Fruit fly (Drosophila melanogaster) whole organism, embryonic: ENCODE data around the gene Alh.

ENCODE experiments used
- Ada2b ChIP-seq: fragments of 200-800 bp; sonication (Bioruptor generic); IDR thresholded peaks from 2 replicates; pipeline ENCODE4 v1.3.6; 2022; ENCODE audit warnings: missing biosample characterization, missing genetic modification characterization
- Asciz ChIP-seq: fragments of 200-800 bp; sonication (Bioruptor generic); optimal IDR thresholded peaks from 2 replicates; lab custom pipeline; 2017; ENCODE audit warnings: missing biosample characterization, mild to moderate bottlenecking, missing genetic modification characterization, missing genetic modification reagents
- Bdp1 ChIP-seq: fragments of 200-800 bp; sonication (Bioruptor generic); optimal IDR thresholded peaks from 3 replicates; lab custom pipeline; 2016; ENCODE audit warnings: missing biosample characterization, missing genetic modification characterization
- CG10267 ChIP-seq: fragments of 200-800 bp; sonication (Bioruptor generic); optimal IDR thresholded peaks from 2 replicates; lab custom pipeline; 2018; ENCODE audit warnings: missing biosample characterization, mild to moderate bottlenecking, missing genetic modification characterization, moderate library complexity
- CG11504 ChIP-seq: fragments of 200-800 bp; sonication (Bioruptor generic); optimal IDR thresholded peaks from 3 replicates; lab custom pipeline; 2019; ENCODE audit warnings: missing biosample characterization, mild to moderate bottlenecking, missing genetic modification characterization, moderate library complexity
- CG11723 ChIP-seq: fragments of 200-800 bp; sonication (Bioruptor generic); optimal IDR thresholded peaks from 2 replicates; lab custom pipeline; 2017; ENCODE audit warnings: missing biosample characterization, mild to moderate bottlenecking, missing genetic modification characterization
- CG12219 ChIP-seq: fragments of 200-800 bp; sonication (Bioruptor generic); optimal IDR thresholded peaks from 3 replicates; lab custom pipeline; 2018; ENCODE audit warnings: missing biosample characterization, mild to moderate bottlenecking, missing genetic modification characterization
- CG12236 ChIP-seq: fragments of 200-800 bp; sonication (Bioruptor generic); optimal IDR thresholded peaks from 2 replicates; lab custom pipeline; 2016; ENCODE audit warnings: missing biosample characterization, missing genetic modification characterization
- CG12942 ChIP-seq: fragments of 200-800 bp; sonication (Bioruptor generic); optimal IDR thresholded peaks from 3 replicates; lab custom pipeline; 2016; ENCODE audit warnings: missing biosample characterization, missing genetic modification characterization
- CG14965 ChIP-seq: fragments of 200-800 bp; sonication (Bioruptor generic); optimal IDR thresholded peaks from 2 replicates; lab custom pipeline; 2016; ENCODE audit warnings: missing biosample characterization, missing genetic modification characterization, borderline replicate concordance
- CG1647 ChIP-seq: fragments of 200-800 bp; sonication (Bioruptor generic); optimal IDR thresholded peaks from 3 replicates; lab custom pipeline; 2016; ENCODE audit warnings: missing biosample characterization, missing genetic modification characterization
- CG17385 ChIP-seq: fragments of 200-800 bp; sonication (Bioruptor generic); optimal IDR thresholded peaks from 3 replicates; lab custom pipeline; 2018; ENCODE audit warnings: missing biosample characterization, mild to moderate bottlenecking, missing genetic modification characterization
- CG17829 ChIP-seq: fragments of 200-800 bp; optimal IDR thresholded peaks from 2 replicates; lab custom pipeline; 2019; ENCODE audit warnings: missing biosample characterization, mild to moderate bottlenecking, missing genetic modification characterization, moderate library complexity
- CG30403 ChIP-seq: fragments of 200-800 bp; sonication (Bioruptor generic); optimal IDR thresholded peaks from 3 replicates; lab custom pipeline; 2016; ENCODE audit warnings: missing biosample characterization, missing genetic modification characterization
- CG4360 ChIP-seq: fragments of 200-800 bp; sonication (Bioruptor generic); IDR thresholded peaks from 2 replicates; pipeline ENCODE4 v1.3.6; 2022; ENCODE audit warnings: missing biosample characterization, missing genetic modification characterization
- CG6175 ChIP-seq: fragments of 200-800 bp; sonication (Bioruptor generic); IDR thresholded peaks from 3 replicates; pipeline ENCODE4 v1.3.6; 2022; ENCODE audit warnings: missing biosample characterization, missing genetic modification characterization
- CG7372 ChIP-seq: fragments of 200-800 bp; sonication (Bioruptor generic); IDR thresholded peaks from 2 replicates; pipeline ENCODE4 v1.3.6; 2022; ENCODE audit warnings: missing biosample characterization, missing genetic modification characterization
- CG7963 ChIP-seq: fragments of 200-800 bp; sonication (Bioruptor generic); IDR thresholded peaks from 3 replicates; pipeline ENCODE4 v1.3.6; 2022; ENCODE audit warnings: missing biosample characterization, missing genetic modification characterization; ENCODE audit not compliant: partially characterized antibody
- CG9437 ChIP-seq: fragments of 200-800 bp; sonication (Bioruptor generic); optimal IDR thresholded peaks from 2 replicates; lab custom pipeline; 2018; ENCODE audit warnings: missing biosample characterization, mild to moderate bottlenecking, missing genetic modification characterization
- CG9876 ChIP-seq: fragments of 200-800 bp; sonication (Bioruptor generic); optimal IDR thresholded peaks from 2 replicates; lab custom pipeline; 2016; ENCODE audit warnings: missing biosample characterization, missing genetic modification characterization
- Fer1 ChIP-seq: fragments of 200-800 bp; sonication (Bioruptor generic); optimal IDR thresholded peaks from 2 replicates; lab custom pipeline; 2017; ENCODE audit warnings: missing biosample characterization, mild to moderate bottlenecking, missing genetic modification characterization
- Fer3 ChIP-seq: fragments of 200-800 bp; sonication (Bioruptor generic); optimal IDR thresholded peaks from 2 replicates; lab custom pipeline; 2018; ENCODE audit warnings: missing biosample characterization, mild to moderate bottlenecking, missing genetic modification characterization, moderate library complexity
- HLH3B ChIP-seq: fragments of 200-800 bp; sonication (Bioruptor generic); IDR thresholded peaks from 2 replicates; pipeline ENCODE4 v1.3.6; 2022; ENCODE audit warnings: missing biosample characterization, missing genetic modification characterization
- HLHmδ ChIP-seq: fragments of 200-800 bp; sonication (Bioruptor generic); optimal IDR thresholded peaks from 2 replicates; lab custom pipeline; 2018; ENCODE audit warnings: missing biosample characterization, mild to moderate bottlenecking, missing genetic modification characterization, moderate library complexity
- HmgD ChIP-seq: fragments of 200-800 bp; sonication (Bioruptor generic); optimal IDR thresholded peaks from 3 replicates; lab custom pipeline; 2016; ENCODE audit warnings: missing biosample characterization, missing genetic modification characterization
- HmgZ ChIP-seq: fragments of 200-800 bp; sonication (Bioruptor generic); optimal IDR thresholded peaks from 2 replicates; lab custom pipeline; 2018; ENCODE audit warnings: missing biosample characterization, mild to moderate bottlenecking, missing genetic modification characterization
- Hmx ChIP-seq: fragments of 200-800 bp; sonication (Bioruptor generic); optimal IDR thresholded peaks from 2 replicates; lab custom pipeline; 2016; ENCODE audit warnings: missing biosample characterization, missing genetic modification characterization
- Mes4 ChIP-seq: fragments of 200-800 bp; sonication (Bioruptor generic); optimal IDR thresholded peaks from 2 replicates; lab custom pipeline; 2016; ENCODE audit warnings: missing biosample characterization, missing genetic modification characterization
- Oli ChIP-seq: fragments of 200-800 bp; sonication (Bioruptor generic); optimal IDR thresholded peaks from 2 replicates; lab custom pipeline; 2018; ENCODE audit warnings: missing biosample characterization, mild to moderate bottlenecking, missing genetic modification characterization, moderate library complexity
- Ssrp ChIP-seq: fragments of 200-800 bp; sonication (Bioruptor generic); optimal IDR thresholded peaks from 2 replicates; lab custom pipeline; 2018; ENCODE audit warnings: missing biosample characterization, mild to moderate bottlenecking, missing genetic modification characterization, moderate library complexity
- Tbp ChIP-seq: fragments of >200 bp; optimal IDR thresholded peaks from 2 replicates; lab custom pipeline; 2018; ENCODE audit warnings: missing biosample characterization, missing genetic modification characterization
- chn ChIP-seq: fragments of 200-800 bp; sonication (Bioruptor generic); optimal IDR thresholded peaks from 2 replicates; lab custom pipeline; 2016; ENCODE audit warnings: missing biosample characterization, missing genetic modification characterization
- croc ChIP-seq: fragments of 200-800 bp; sonication (Bioruptor generic); conservative IDR thresholded peaks from 3 replicates; pipeline ENCODE4 v1.3.6; 2022; ENCODE audit warnings: missing biosample characterization, missing genetic modification characterization
- danr ChIP-seq: fragments of 200-800 bp; sonication (Bioruptor generic); IDR thresholded peaks from 2 replicates; pipeline ENCODE4 v1.3.6; 2022; ENCODE audit warnings: missing biosample characterization, missing genetic modification characterization
- dmrt11E ChIP-seq: fragments of 200-800 bp; sonication (Bioruptor generic); optimal IDR thresholded peaks from 3 replicates; lab custom pipeline; 2018; ENCODE audit warnings: missing biosample characterization, mild to moderate bottlenecking, missing genetic modification characterization, moderate library complexity
- en ChIP-seq: fragments of 200-800 bp; sonication (Bioruptor generic); optimal IDR thresholded peaks from 2 replicates; lab custom pipeline; 2016; ENCODE audit warnings: missing biosample characterization, missing genetic modification characterization
- fu2 ChIP-seq: fragments of 200-800 bp; sonication (Bioruptor generic); optimal IDR thresholded peaks from 2 replicates; lab custom pipeline; 2016; ENCODE audit warnings: missing biosample characterization, missing genetic modification characterization
- insv ChIP-seq, 2 experiments: fragments of 200-800 bp; sonication (Bioruptor generic); optimal IDR thresholded peaks; 3 replicates each; lab custom pipeline; 2016 to 2018; ENCODE audit warnings: missing biosample characterization in 2 of 2, missing genetic modification characterization in 2 of 2
- ken ChIP-seq: fragments of 200-800 bp; sonication (Bioruptor generic); IDR thresholded peaks from 3 replicates; pipeline ENCODE4 v1.3.6; 2022; ENCODE audit warnings: missing biosample characterization, missing genetic modification characterization
- klu ChIP-seq: fragments of 200-800 bp; sonication (Bioruptor generic); IDR thresholded peaks from 2 replicates; pipeline ENCODE4 v1.3.6; 2022; ENCODE audit warnings: missing biosample characterization, missing genetic modification characterization
- lilli ChIP-seq: fragments of 200-800 bp; sonication (Bioruptor generic); optimal IDR thresholded peaks from 3 replicates; lab custom pipeline; 2016; ENCODE audit warnings: missing biosample characterization, missing genetic modification characterization
- lola ChIP-seq, 3 experiments: fragments of >200 bp in 2 of 3; fragments of 200-800 bp in 1 of 3; sonication (Bioruptor generic) in 1 of 3; optimal IDR thresholded peaks; 2 replicates each; lab custom pipeline; 2017 to 2019; ENCODE audit warnings: missing biosample characterization in 3 of 3, missing genetic modification characterization in 3 of 3, mild to moderate bottlenecking in 1 of 3, moderate library complexity in 1 of 3
- maf-S ChIP-seq: fragments of 200-800 bp; sonication (Bioruptor generic); optimal IDR thresholded peaks from 2 replicates; lab custom pipeline; 2016; ENCODE audit warnings: missing biosample characterization, missing genetic modification characterization
- nom ChIP-seq: fragments of 200-800 bp; sonication (Bioruptor generic); optimal IDR thresholded peaks from 2 replicates; lab custom pipeline; 2017; ENCODE audit warnings: missing biosample characterization, missing genetic modification characterization, mild to moderate bottlenecking, moderate library complexity, missing genetic modification reagents
- org-1 ChIP-seq: fragments of 200-800 bp; sonication (Bioruptor generic); optimal IDR thresholded peaks from 2 replicates; lab custom pipeline; 2017; ENCODE audit warnings: missing biosample characterization, missing genetic modification characterization
- sim ChIP-seq: fragments of 200-800 bp; sonication (Bioruptor generic); IDR thresholded peaks from 2 replicates; pipeline ENCODE4 v1.3.6; 2022; ENCODE audit warnings: missing biosample characterization, missing genetic modification characterization
- ttk ChIP-seq: fragments of 200-800 bp; sonication (Bioruptor generic); IDR thresholded peaks from 2 replicates; pipeline ENCODE4 v2.1.2; 2022; ENCODE audit warnings: missing biosample characterization, missing genetic modification characterization
- zen2 ChIP-seq: fragments of 200-800 bp; sonication (Bioruptor generic); IDR thresholded peaks from 3 replicates; pipeline ENCODE4 v1.3.6; 2022; ENCODE audit warnings: missing biosample characterization, missing genetic modification characterization; ENCODE audit not compliant: partially characterized antibody

Alh gene

DNA sequence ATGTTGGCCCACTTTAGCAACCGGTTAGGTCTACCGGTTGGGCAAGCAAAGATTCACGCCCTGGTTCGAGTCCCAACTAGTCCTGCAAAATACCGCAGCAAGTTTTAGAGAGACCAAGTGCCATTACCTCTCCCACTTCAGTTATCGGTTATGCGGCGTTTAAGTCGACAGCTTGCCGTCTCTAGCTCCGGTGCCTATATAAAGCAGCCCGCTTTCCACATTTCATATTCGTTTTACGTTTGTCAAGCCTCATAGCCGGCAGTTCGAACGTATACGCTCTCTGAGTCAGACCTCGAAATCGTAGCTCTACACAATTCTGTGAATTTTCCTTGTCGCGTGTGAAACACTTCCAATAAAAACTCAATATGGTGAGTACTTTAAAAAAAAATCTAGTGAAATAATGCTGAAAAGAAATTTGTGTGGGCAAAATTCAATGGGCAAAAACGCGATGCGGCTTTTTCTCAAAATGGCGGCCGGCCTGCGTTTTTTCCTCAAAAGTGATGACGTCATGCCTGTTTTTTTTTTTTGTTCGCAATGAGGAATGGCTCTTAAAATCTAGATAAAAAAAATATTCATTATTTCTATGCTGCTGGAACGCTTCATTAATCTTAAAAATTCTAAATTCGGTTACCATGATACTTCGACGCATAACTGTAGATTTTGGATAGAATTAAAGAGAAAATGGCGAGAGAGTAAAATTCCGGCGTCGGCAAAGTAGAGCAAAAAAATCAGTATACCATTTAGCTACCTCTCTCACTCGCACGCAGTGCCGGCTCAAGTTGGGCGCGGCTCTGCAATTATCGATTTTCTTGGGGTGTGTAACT lies 37.4 kb downstream of the Alh start, which contains the start of gene alphaTub84B (continued):
- peak; percentile 72 for TF ChIP-seq CG9876 (GFP tag; lab: Kevin White, UChicago)
- peak; percentile 82 for TF ChIP-seq Fer1 (GFP tag; lab: Kevin White, UChicago)
- TF ChIP-seq ttk, result peak; percentile 13; the same call in 1 of the 2 replicates
- no peak for TF ChIP-seq CG12236 (GFP tag; lab: Kevin White, UChicago)
- peak; percentile 72 for TF ChIP-seq HmgD (GFP tag; lab: Kevin White, UChicago)
- no peak for TF ChIP-seq org-1 (GFP tag; lab: Kevin White, UChicago)
- peak; percentile 47; the same call in 1 of the 2 replicates for TF ChIP-seq HLH3B (GFP tag; lab: Robert Waterston, UW)
- no peak for TF ChIP-seq Ada2b
- TF ChIP-seq Fer3 (tag; lab: Kevin White, UChicago), result peak; percentile 57
- peak; percentile 48 for TF ChIP-seq CG11504
- no peak for TF ChIP-seq croc
- TF ChIP-seq CG4360 (GFP tag; lab: Robert Waterston, UW), result peak; percentile 42; the same call in 1 of the 2 replicates
- TF ChIP-seq lilli (GFP tag; lab: Kevin White, UChicago), result peak; percentile 95
- peak; percentile 77 for TF ChIP-seq CG17385
- no peak for TF ChIP-seq Hmx
- TF ChIP-seq CG14965 (GFP tag; lab: Kevin White, UChicago), result peak; percentile 50
- TF ChIP-seq CG6175 (GFP tag; lab: Robert Waterston, UW), result 0 out of 3 replicates have a peak, but pooled peaks have one; percentile 67
- TF ChIP-seq insv (GFP tag; optimal IDR thresholded peaks at IDR 0.05; lab: Kevin White, UChicago), result peak in 1 of 2 experiments; percentile 44
- peak; percentile 55 for TF ChIP-seq CG12942 (GFP tag; lab: Kevin White, UChicago)
- TF ChIP-seq HLHmδ (GFP tag; lab: Kevin White, UChicago), result peak; percentile 95
- TF ChIP-seq CG30403 (GFP tag; lab: Kevin White, UChicago), result no peak
- peak; percentile 89 for TF ChIP-seq nom
- TF ChIP-seq Mes4, result peak; percentile 55
- TF ChIP-seq Oli, result peak; percentile 20
- no peak for TF ChIP-seq CG9437 (GFP tag; lab: Kevin White, UChicago)
- TF ChIP-seq fu2 (GFP tag; lab: Kevin White, UChicago), result peak; percentile 41
- peak; percentile 71 for TF ChIP-seq HmgZ (tag; lab: Kevin White, UChicago)
- peak; percentile 24 for TF ChIP-seq Ssrp (tag; lab: Kevin White, UChicago)
- peak; percentile 63 for TF ChIP-seq Tbp (GFP tag; lab: Kevin White, UChicago)
- peak; percentile 79 for TF ChIP-seq CG1647
- peak; percentile 39; the same call in 1 of the 2 replicates for TF ChIP-seq sim
- peak; percentile 66 for TF ChIP-seq CG17829 (tag; lab: Kevin White, UChicago)
- TF ChIP-seq Bdp1, result peak; percentile 61
- TF ChIP-seq maf-S (GFP tag; lab: Kevin White, UChicago), result peak; percentile 62
- 0 out of 3 replicates have a peak, but pooled peaks have one; percentile 20 for TF ChIP-seq CG7963 (GFP tag; lab: Robert Waterston, UW)
- peak; percentile 69 for TF ChIP-seq CG11723 (GFP tag; lab: Kevin White, UChicago)
- TF ChIP-seq danr, result no peak
- TF ChIP-seq klu (GFP tag; lab: Robert Waterston, UW), result no peak
- TF ChIP-seq CG7372 (GFP tag; lab: Robert Waterston, UW), result no peak
- peak; percentile 16 for TF ChIP-seq dmrt11E (tag; lab: Kevin White, UChicago)
- TF ChIP-seq CG12219 (GFP tag; lab: Kevin White, UChicago), result peak; percentile 42
- peak; percentile 40; the same call in 1 of the 3 replicates for TF ChIP-seq zen2
- TF ChIP-seq lola (GFP tag; optimal IDR thresholded peaks at IDR 0.05; lab: Kevin White, UChicago), result no peak
- peak; percentile 67 for TF ChIP-seq Asciz (GFP tag; lab: Kevin White, UChicago)
- TF ChIP-seq ken (GFP tag; lab: Robert Waterston, UW), result peak; percentile 70; the same call in 2 of the 3 replicates
- TF ChIP-seq CG10267 (tag; lab: Kevin White, UChicago), result peak; percentile 50
- TF ChIP-seq en, result peak; percentile 29
- TF ChIP-seq chn (GFP tag; lab: Kevin White, UChicago), result peak; percentile 48
